Fruit fly (Drosophila melanogaster): Measurements from ENCODE around the gene Crk.

DNA sequence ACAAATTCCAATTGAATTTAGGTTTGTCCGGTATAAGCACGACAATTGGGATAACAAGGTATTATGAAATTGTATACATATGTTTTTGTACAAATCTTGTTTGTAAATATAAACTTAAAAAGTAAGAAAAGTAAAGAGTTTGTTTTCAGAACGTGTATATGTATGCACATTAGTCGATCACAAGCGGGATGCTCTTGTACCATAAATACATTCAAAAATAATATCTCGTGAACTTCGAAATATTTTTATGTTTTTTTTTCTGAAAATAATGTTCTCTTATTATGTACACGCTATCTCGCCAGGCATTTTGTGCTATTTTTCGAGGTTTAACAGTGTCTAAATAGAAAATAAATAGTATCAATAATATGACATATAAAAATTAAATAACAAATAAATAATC is 44.7 kb downstream of the Crk start, which contains the start of gene RhoGAP102A:
- TF ChIP-seq CTCF (optimal IDR thresholded peaks at IDR 0.05) (no peak), CG8478 (optimal IDR thresholded peaks at IDR 0.05) (no peak)
